Worm (Caenorhabditis elegans) whole organism, early embryonic: ENCODE data around the gene Y39A1A.2.

Experiments used
- B0310.2 ChIP-seq: sonication (generic microtip); optimal IDR thresholded peaks from 2 replicates; lab custom pipeline; 2016; ENCODE audit warnings: mild to moderate bottlenecking, missing genetic modification characterization, missing compliant biosample characterization
- F13C5.2 ChIP-seq: sonication (generic microtip); optimal IDR thresholded peaks from 2 replicates; lab custom pipeline; 2017; ENCODE audit warnings: mild to moderate bottlenecking, missing genetic modification characterization, inconsistent platforms, missing compliant biosample characterization
- aly-1 ChIP-seq: sonication (generic microtip); optimal IDR thresholded peaks from 2 replicates; lab custom pipeline; 2016; ENCODE audit warnings: missing genetic modification characterization, missing compliant biosample characterization
- ama-1 ChIP-seq: fragments of 150-350 bp; optimal IDR thresholded peaks from 2 replicates; lab custom pipeline; 2014
- ceh-13 ChIP-seq: fragments of 200-800 bp; sonication (Bioruptor generic); optimal IDR thresholded peaks from 2 replicates; lab custom pipeline; 2018; ENCODE audit warnings: mild to moderate bottlenecking, missing genetic modification characterization, missing compliant biosample characterization
- ceh-36 ChIP-seq: sonication (generic microtip); optimal IDR thresholded peaks from 2 replicates; lab custom pipeline; 2016; ENCODE audit warnings: missing genetic modification characterization, inconsistent platforms, missing compliant biosample characterization
- ets-7 ChIP-seq: sonication (generic microtip); optimal IDR thresholded peaks from 2 replicates; lab custom pipeline; 2016; ENCODE audit warnings: missing genotype, missing genetic modification characterization, missing compliant biosample characterization
- flt-1 ChIP-seq: fragments of 200-800 bp; sonication (Bioruptor generic); IDR thresholded peaks from 2 replicates; pipeline ENCODE4 v1.3.6; 2022; ENCODE audit warnings: missing genetic modification characterization, missing compliant biosample characterization
- hmbx-1 ChIP-seq: sonication (generic microtip); optimal IDR thresholded peaks from 2 replicates; lab custom pipeline; 2016; ENCODE audit warnings: mild to moderate bottlenecking, missing genetic modification characterization, missing compliant biosample characterization
- hmg-4 ChIP-seq: fragments of 200-800 bp; sonication (Bioruptor generic); optimal IDR thresholded peaks from 2 replicates; lab custom pipeline; 2018; ENCODE audit warnings: mild to moderate bottlenecking, missing genetic modification characterization, missing compliant biosample characterization
- hnd-1 ChIP-seq: sonication (generic microtip); optimal IDR thresholded peaks from 2 replicates; lab custom pipeline; 2016; ENCODE audit warnings: missing genetic modification characterization, missing compliant biosample characterization
- pes-1 ChIP-seq: fragments of 200-800 bp; sonication (Bioruptor generic); IDR thresholded peaks from 2 replicates; pipeline ENCODE4 v1.3.6; 2022; ENCODE audit warnings: missing genetic modification reagents, missing genetic modification characterization, missing compliant biosample characterization
- scrt-1 ChIP-seq: fragments of 200-800 bp; sonication (Bioruptor generic); IDR thresholded peaks from 2 replicates; pipeline ENCODE4 v1.3.6; 2022; ENCODE audit warnings: missing genetic modification characterization, missing compliant biosample characterization
- sea-1 ChIP-seq: fragments of 200-800 bp; sonication (Bioruptor generic); conservative IDR thresholded peaks from 2 replicates; pipeline ENCODE4 v1.3.6; 2022; ENCODE audit warnings: missing genetic modification characterization, missing compliant biosample characterization
- tbx-11 ChIP-seq: fragments of 200-800 bp; sonication (Bioruptor generic); IDR thresholded peaks from 2 replicates; pipeline ENCODE4 v1.3.6; 2022; ENCODE audit warnings: missing genetic modification characterization, missing compliant biosample characterization
- tbx-37 ChIP-seq: fragments of 200-800 bp; sonication (Bioruptor generic); conservative IDR thresholded peaks from 2 replicates; pipeline ENCODE4 v1.3.6; 2022; ENCODE audit warnings: missing genetic modification reagents, missing genetic modification characterization, missing compliant biosample characterization
- tra-4 ChIP-seq: sonication (generic microtip); optimal IDR thresholded peaks from 2 replicates; lab custom pipeline; 2017; ENCODE audit warnings: missing genetic modification characterization, missing compliant biosample characterization

Y39A1A.2 gene

ce11 chrIII:10629795-10630194 is 26.4 kb upstream of the Y39A1A.2 start:
- TF ChIP-seq flt-1 (GFP tag; lab: Robert Waterston, UW) (no peak), sea-1 (GFP tag; lab: Robert Waterston, UW) (no peak), tbx-11 (GFP tag; lab: Robert Waterston, UW) (no peak), tbx-37 (GFP tag; lab: Robert Waterston, UW) (no peak), pes-1 (GFP tag; lab: Robert Waterston, UW) (no peak), hmg-4 (GFP tag; lab: Kevin White, UChicago) (no peak), tra-4 (tag; lab: Kevin White, UChicago) (no peak), ama-1 (lab: Kevin White, UChicago) (no peak)

- TF ChIP-seq aly-1 (tag; lab: Kevin White, UChicago): no peak
- no peak for TF ChIP-seq ceh-36 (tag; lab: Kevin White, UChicago)
- TF ChIP-seq tbx-11 (GFP tag; lab: Robert Waterston, UW): no peak
- no peak for TF ChIP-seq ama-1 (lab: Kevin White, UChicago)
- no peak for TF ChIP-seq tbx-37 (GFP tag; lab: Robert Waterston, UW)
- TF ChIP-seq ets-7: no peak
- TF ChIP-seq tra-4 (tag; lab: Kevin White, UChicago): no peak
- no peak for TF ChIP-seq hnd-1
- TF ChIP-seq pes-1 (GFP tag; lab: Robert Waterston, UW): no peak
- no peak for TF ChIP-seq flt-1 (GFP tag; lab: Robert Waterston, UW)
- TF ChIP-seq F13C5.2 (tag; lab: Kevin White, UChicago): no peak
- no peak for TF ChIP-seq B0310.2 (tag; lab: Kevin White, UChicago)
- no peak for TF ChIP-seq sea-1 (GFP tag; lab: Robert Waterston, UW)
- no peak for TF ChIP-seq scrt-1 (GFP tag; lab: Robert Waterston, UW)
- TF ChIP-seq hmg-4 (GFP tag; lab: Kevin White, UChicago): no peak
- no peak for TF ChIP-seq hmbx-1 (tag; lab: Kevin White, UChicago)
- TF ChIP-seq ceh-13: no peak
Measured at ce11 chrIII:10629043-10629442, 25.7 kb upstream of the Y39A1A.2 start, which contains the start of gene swt-4. swt-4 (minus strand) TSS chrIII:10629143.

- TF ChIP-seq tbx-37 (GFP tag; lab: Robert Waterston, UW): no peak
- no peak for TF ChIP-seq aly-1 (tag; lab: Kevin White, UChicago)
- no peak for TF ChIP-seq hmg-4 (GFP tag; lab: Kevin White, UChicago)
- no peak for TF ChIP-seq sea-1 (GFP tag; lab: Robert Waterston, UW)
- no peak for TF ChIP-seq scrt-1 (GFP tag; lab: Robert Waterston, UW)
Measured at ce11 chrIII:10628360-10628759, 25.0 kb upstream of the Y39A1A.2 start.

- TF ChIP-seq tbx-37 (GFP tag; lab: Robert Waterston, UW): peak; percentile 78
- peak; percentile 89 for TF ChIP-seq sea-1 (GFP tag; lab: Robert Waterston, UW)
- TF ChIP-seq pes-1 (GFP tag; lab: Robert Waterston, UW): peak; percentile 92
- peak; percentile 86 for TF ChIP-seq tbx-11 (GFP tag; lab: Robert Waterston, UW)
- TF ChIP-seq hmg-4 (GFP tag; lab: Kevin White, UChicago): peak; percentile 90
- TF ChIP-seq tra-4 (tag; lab: Kevin White, UChicago): peak; percentile 67
- no peak for TF ChIP-seq ama-1 (lab: Kevin White, UChicago)
- TF ChIP-seq aly-1 (tag; lab: Kevin White, UChicago): peak; percentile 90
- TF ChIP-seq ceh-36 (tag; lab: Kevin White, UChicago): peak; percentile 87
- TF ChIP-seq flt-1 (GFP tag; lab: Robert Waterston, UW): peak; percentile 92
- TF ChIP-seq ets-7: no peak
- TF ChIP-seq scrt-1 (GFP tag; lab: Robert Waterston, UW): peak; percentile 93
- peak; percentile 47 for TF ChIP-seq B0310.2 (tag; lab: Kevin White, UChicago)
- peak; percentile 63 for TF ChIP-seq hmbx-1 (tag; lab: Kevin White, UChicago)
- peak; percentile 68 for TF ChIP-seq hnd-1
- peak; percentile 69 for TF ChIP-seq F13C5.2 (tag; lab: Kevin White, UChicago)
- TF ChIP-seq ceh-13: peak; percentile 65
Measured at ce11 chrIII:10624564-10624963, 21.2 kb upstream of the Y39A1A.2 start.

- TF ChIP-seq flt-1 (GFP tag; lab: Robert Waterston, UW) (no peak), tbx-37 (GFP tag; lab: Robert Waterston, UW) (peak; percentile 51; the same call in 1 of the 2 replicates), pes-1 (GFP tag; lab: Robert Waterston, UW) (0 out of 2 replicates have a peak, but pooled peaks have one; percentile 56)
Measured at ce11 chrIII:10621208-10621607, 17.8 kb upstream of the Y39A1A.2 start, which contains the start of the genes lron-10 and hpr-9. lron-10 (minus strand) TSS chrIII:10621369. hpr-9 (plus strand) TSS chrIII:10621551.

ce11 chrIII:10615166-10615565 is 11.8 kb upstream of the Y39A1A.2 start, which contains the start of gene mrpl-22:
mrpl-22 (plus strand) TSS chrIII:10615466.
- TF ChIP-seq scrt-1 (GFP tag; lab: Robert Waterston, UW) (no peak), ceh-13 (no peak), aly-1 (tag; lab: Kevin White, UChicago) (no peak), hnd-1 (no peak), hmg-4 (GFP tag; lab: Kevin White, UChicago) (no peak), hmbx-1 (tag; lab: Kevin White, UChicago) (no peak), ceh-36 (tag; lab: Kevin White, UChicago) (no peak), sea-1 (GFP tag; lab: Robert Waterston, UW) (no peak)

- TF ChIP-seq hmbx-1 (tag; lab: Kevin White, UChicago) (no peak), sea-1 (GFP tag; lab: Robert Waterston, UW) (no peak), aly-1 (tag; lab: Kevin White, UChicago) (no peak), tra-4 (tag; lab: Kevin White, UChicago) (no peak), tbx-37 (GFP tag; lab: Robert Waterston, UW) (no peak), scrt-1 (GFP tag; lab: Robert Waterston, UW) (no peak), hnd-1 (no peak), ceh-36 (tag; lab: Kevin White, UChicago) (no peak), ama-1 (lab: Kevin White, UChicago) (no peak), ets-7 (no peak), ceh-13 (no peak), flt-1 (GFP tag; lab: Robert Waterston, UW) (no peak), B0310.2 (tag; lab: Kevin White, UChicago) (no peak), F13C5.2 (tag; lab: Kevin White, UChicago) (no peak), tbx-11 (GFP tag; lab: Robert Waterston, UW) (no peak), hmg-4 (GFP tag; lab: Kevin White, UChicago) (no peak), pes-1 (GFP tag; lab: Robert Waterston, UW) (no peak)
Measured at ce11 chrIII:10612333-10612732, 9.0 kb upstream of the Y39A1A.2 start, which contains the start of gene Y39A1A.24. Y39A1A.24 (plus strand) TSS chrIII:10612633.
